Worm (Caenorhabditis elegans) whole organism, L1 larva: ENCODE results near the gene acs-2.

Source experiments
- C04F5.9 ChIP-seq: sonication (generic microtip); optimal IDR thresholded peaks from 2 replicates; lab custom pipeline; 2016; ENCODE audit warnings: missing genetic modification characterization, missing compliant biosample characterization
- aha-1 ChIP-seq: fragments of 150-350 bp; optimal IDR thresholded peaks from 2 replicates; lab custom pipeline; 2014; ENCODE audit warnings: missing biosample characterization, missing genetic modification characterization
- alr-1 ChIP-seq: fragments of 200-800 bp; sonication (Bioruptor generic); optimal IDR thresholded peaks from 2 replicates; lab custom pipeline; 2018; ENCODE audit warnings: borderline replicate concordance, mild to moderate bottlenecking, missing genetic modification characterization, missing compliant biosample characterization
- aly-2 ChIP-seq: fragments of 150-350 bp; optimal IDR thresholded peaks from 2 replicates; lab custom pipeline; 2014; ENCODE audit warnings: missing biosample characterization, missing genetic modification characterization
- blmp-1 ChIP-seq: fragments of 150-350 bp; optimal IDR thresholded peaks from 2 replicates; lab custom pipeline; 2014; ENCODE audit warnings: missing biosample characterization, missing genetic modification characterization
- ceh-82 ChIP-seq, 3 experiments: fragments of 150-350 bp in 1 of 3; sonication (generic microtip) in 2 of 3; optimal IDR thresholded peaks; 2 replicates each; lab custom pipeline; 2014 to 2017; ENCODE audit warnings: missing biosample characterization in 3 of 3, missing genetic modification characterization in 3 of 3
- ceh-90 ChIP-seq: sonication (generic microtip); optimal IDR thresholded peaks from 2 replicates; lab custom pipeline; 2016; ENCODE audit warnings: missing genetic modification characterization, missing compliant biosample characterization
- ces-1 ChIP-seq: fragments of 150-350 bp; optimal IDR thresholded peaks from 2 replicates; lab custom pipeline; 2014; ENCODE audit warnings: missing biosample characterization, missing genetic modification reagents, missing genetic modification characterization
- dpl-1 ChIP-seq, 3 experiments: fragments of 150-350 bp in 2 of 3; sonication (generic microtip) in 1 of 3; optimal IDR thresholded peaks; 2 replicates each; lab custom pipeline; 2014 to 2017; ENCODE audit warnings: missing biosample characterization in 3 of 3, missing genetic modification characterization in 3 of 3, missing genetic modification reagents in 3 of 3
- efl-1 ChIP-seq, 4 experiments: fragments of 150-350 bp; optimal IDR thresholded peaks in 3 of 4; peaks in 1 of 4; 1 replicate in 1 of 4; 2 replicates in 3 of 4; lab custom pipeline; 2014; ENCODE audit warnings: missing biosample characterization in 2 of 4, missing genetic modification characterization in 2 of 4, missing genetic modification reagents in 2 of 4
- egl-13 ChIP-seq: sonication (generic microtip); optimal IDR thresholded peaks from 2 replicates; lab custom pipeline; 2016; ENCODE audit warnings: missing genotype, missing genetic modification reagents, missing genetic modification characterization, missing compliant biosample characterization
- egl-27 ChIP-seq, 2 experiments: fragments of 150-350 bp in 1 of 2; sonication (generic microtip); optimal IDR thresholded peaks; 3 replicates each; lab custom pipeline; 2017 to 2018; ENCODE audit warnings: missing biosample characterization in 2 of 2, missing genetic modification characterization in 2 of 2, missing genetic modification reagents in 2 of 2
- elt-2 ChIP-seq: sonication (generic microtip); optimal IDR thresholded peaks from 2 replicates; lab custom pipeline; 2016; ENCODE audit warnings: missing genetic modification characterization, mild to moderate bottlenecking, inconsistent platforms, missing compliant biosample characterization, missing genetic modification reagents
- ets-5 ChIP-seq: fragments of 200-800 bp; sonication (Bioruptor generic); IDR thresholded peaks from 2 replicates; pipeline ENCODE4 v1.3.6; 2022; ENCODE audit warnings: missing genetic modification characterization, missing compliant biosample characterization
- fkh-10 ChIP-seq: sonication (generic microtip); optimal IDR thresholded peaks from 2 replicates; lab custom pipeline; 2017; ENCODE audit warnings: missing biosample characterization, missing genetic modification reagents, missing genetic modification characterization
- fos-1 ChIP-seq: fragments of 150-350 bp; optimal IDR thresholded peaks from 2 replicates; lab custom pipeline; 2014; ENCODE audit warnings: missing biosample characterization, missing genetic modification characterization
- grh-1 ChIP-seq: fragments of 200-800 bp; sonication (Bioruptor generic); IDR thresholded peaks from 2 replicates; pipeline ENCODE4 v1.3.6; 2022; ENCODE audit warnings: missing genetic modification reagents, missing genetic modification characterization, missing compliant biosample characterization
- hlh-17 ChIP-seq: fragments of 200-800 bp; sonication (Bioruptor generic); optimal IDR thresholded peaks from 2 replicates; lab custom pipeline; 2018; ENCODE audit warnings: missing genetic modification characterization, mild to moderate bottlenecking, missing compliant biosample characterization, moderate library complexity, borderline replicate concordance
- hpl-2 ChIP-seq: fragments of 150-350 bp; optimal IDR thresholded peaks from 2 replicates; lab custom pipeline; 2014; ENCODE audit warnings: missing biosample characterization, missing genetic modification reagents, missing genetic modification characterization
- irx-1 ChIP-seq: sonication (generic microtip); optimal IDR thresholded peaks from 2 replicates; lab custom pipeline; 2016; ENCODE audit warnings: missing genetic modification characterization, missing compliant biosample characterization
- mep-1 ChIP-seq: fragments of 150-350 bp; optimal IDR thresholded peaks from 2 replicates; lab custom pipeline; 2014; ENCODE audit warnings: missing biosample characterization, missing genetic modification characterization
- nhr-19 ChIP-seq: fragments of 200-800 bp; sonication (Bioruptor generic); conservative IDR thresholded peaks from 2 replicates; pipeline ENCODE4 v1.3.6; 2022; ENCODE audit warnings: missing genetic modification characterization, missing compliant biosample characterization
- nhr-20 ChIP-seq: sonication (generic microtip); optimal IDR thresholded peaks from 2 replicates; lab custom pipeline; 2016; ENCODE audit warnings: mild to moderate bottlenecking, missing genetic modification characterization, missing compliant biosample characterization
- nhr-237 ChIP-seq: fragments of 150-350 bp; optimal IDR thresholded peaks from 2 replicates; lab custom pipeline; 2014; ENCODE audit warnings: missing biosample characterization, missing genetic modification characterization
- nhr-28 ChIP-seq: fragments of 150-350 bp; optimal IDR thresholded peaks from 2 replicates; lab custom pipeline; 2014; ENCODE audit warnings: missing biosample characterization, missing genetic modification characterization
- nhr-76 ChIP-seq: sonication (generic microtip); optimal IDR thresholded peaks from 2 replicates; lab custom pipeline; 2017; ENCODE audit warnings: missing biosample characterization, missing genetic modification characterization
- nhr-77 ChIP-seq: fragments of 150-350 bp; optimal IDR thresholded peaks from 2 replicates; lab custom pipeline; 2014; ENCODE audit warnings: missing biosample characterization, missing genetic modification characterization
- nhr-84 ChIP-seq: sonication (generic microtip); optimal IDR thresholded peaks from 2 replicates; lab custom pipeline; 2017; ENCODE audit warnings: missing biosample characterization, missing genetic modification characterization
- rnt-1 ChIP-seq: sonication (generic microtip); optimal IDR thresholded peaks from 2 replicates; lab custom pipeline; 2016; ENCODE audit warnings: mild to moderate bottlenecking, missing genetic modification characterization, moderate library complexity, missing compliant biosample characterization
- skn-1 ChIP-seq: fragments of 150-350 bp; optimal IDR thresholded peaks from 2 replicates; lab custom pipeline; 2014; ENCODE audit warnings: missing biosample characterization, missing genetic modification characterization
- snu-23 ChIP-seq: sonication (generic microtip); optimal IDR thresholded peaks from 2 replicates; lab custom pipeline; 2016; ENCODE audit warnings: missing genetic modification characterization, missing compliant biosample characterization
- tlp-1 ChIP-seq: fragments of 150-350 bp; optimal IDR thresholded peaks from 2 replicates; lab custom pipeline; 2014; ENCODE audit warnings: missing biosample characterization, missing genetic modification characterization
- unc-62 ChIP-seq: fragments of 150-350 bp; optimal IDR thresholded peaks from 2 replicates; lab custom pipeline; 2014; ENCODE audit warnings: missing biosample characterization, missing genetic modification reagents, missing genetic modification characterization
- unc-98 ChIP-seq: fragments of 200-800 bp; sonication (Bioruptor generic); IDR thresholded peaks from 2 replicates; pipeline ENCODE4 v1.3.6; 2022; ENCODE audit warnings: missing genetic modification characterization, missing compliant biosample characterization
- xbp-1 ChIP-seq: sonication (generic microtip); optimal IDR thresholded peaks from 2 replicates; lab custom pipeline; 2016; ENCODE audit warnings: missing genetic modification characterization, missing compliant biosample characterization
- zag-1 ChIP-seq: fragments of 150-350 bp; optimal IDR thresholded peaks from 2 replicates; lab custom pipeline; 2014; ENCODE audit warnings: missing biosample characterization, missing genetic modification characterization
- zip-4 ChIP-seq: fragments of 200-800 bp; sonication (Bioruptor generic); optimal IDR thresholded peaks from 2 replicates; lab custom pipeline; 2018; ENCODE audit warnings: mild to moderate bottlenecking, missing genetic modification characterization, moderate library complexity, missing compliant biosample characterization
- ztf-4 ChIP-seq: fragments of 150-350 bp; optimal IDR thresholded peaks from 2 replicates; lab custom pipeline; 2014; ENCODE audit warnings: missing biosample characterization, missing genetic modification characterization

acs-2 gene

ce11 chrV:15529069-15529468, 38.1 kb upstream of the acs-2 start, which contains the start of gene srh-276:
Gene srh-276, plus strand, starts transcription at chrV:15529369.
- no peak for TF ChIP-seq tlp-1 (tag; lab: Kevin White, UChicago)
- no peak for TF ChIP-seq ceh-82 (tag; optimal IDR thresholded peaks at IDR 0.05; lab: Kevin White, UChicago)
- no peak for TF ChIP-seq nhr-76 (tag; lab: Kevin White, UChicago)
- no peak for TF ChIP-seq nhr-20
- no peak for TF ChIP-seq egl-27 (tag; optimal IDR thresholded peaks at IDR 0.05; lab: Kevin White, UChicago)
- no peak for TF ChIP-seq snu-23
- no peak for TF ChIP-seq egl-13 (tag; lab: Kevin White, UChicago)
- TF ChIP-seq mep-1 (tag; lab: Kevin White, UChicago), result no peak

DNA sequence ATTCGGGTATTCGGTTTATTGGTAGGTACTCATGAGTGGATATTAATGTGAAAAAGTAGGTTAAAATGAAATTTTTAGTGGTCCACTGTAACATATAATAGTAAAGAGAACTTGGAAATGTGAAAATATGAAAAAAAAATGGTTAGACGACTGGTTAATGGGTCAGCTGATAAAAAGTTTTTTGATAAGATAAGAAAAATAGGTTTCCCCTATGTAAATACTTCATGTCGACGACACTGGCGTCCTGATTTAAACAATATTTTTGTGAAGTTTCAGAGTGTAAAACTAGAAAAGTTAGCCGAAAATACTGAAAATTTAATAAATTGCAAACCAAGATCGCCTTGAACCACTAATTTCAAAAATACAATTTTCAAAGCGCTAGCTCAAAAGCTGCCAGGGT, 34.1 kb upstream of the acs-2 start, which contains the start of gene F21A3.11:
F21A3.11 (minus strand) TSS at position 117 of the 400 bp plus-strand sequence.
- TF ChIP-seq elt-2 (tag; lab: Kevin White, UChicago) (peak; percentile 70), C04F5.9 (tag; lab: Kevin White, UChicago) (no peak)

ce11 chrV:15533864-15534263, 33.3 kb upstream of the acs-2 start, which contains the start of gene F21A3.2:
Gene F21A3.2, minus strand, starts transcription at chrV:15533964.
- TF ChIP-seq xbp-1 (tag; lab: Kevin White, UChicago) (no peak), irx-1 (no peak), grh-1 (GFP tag; lab: Robert Waterston, UW) (no peak), egl-27 (tag; optimal IDR thresholded peaks at IDR 0.05; lab: Kevin White, UChicago) (no peak), fkh-10 (GFP tag; lab: Kevin White, UChicago) (no peak), unc-62 (GFP tag; lab: Kevin White, UChicago) (no peak), fos-1 (tag; lab: Kevin White, UChicago) (no peak), zag-1 (tag; lab: Kevin White, UChicago) (no peak), rnt-1 (tag; lab: Kevin White, UChicago) (no peak), blmp-1 (tag; lab: Kevin White, UChicago) (no peak), elt-2 (tag; lab: Kevin White, UChicago) (no peak), aha-1 (tag; lab: Kevin White, UChicago) (no peak), hpl-2 (GFP tag; lab: Kevin White, UChicago) (no peak), ces-1 (GFP tag; lab: Kevin White, UChicago) (no peak), alr-1 (no peak), nhr-84 (no peak)
- TF ChIP-seq, all 84 proteins: peak for 0

ce11 chrV:15536320-15536719, 30.9 kb upstream of the acs-2 start, which contains the start of gene F21A3.4:
Gene F21A3.4, plus strand, starts transcription at chrV:15536620.
- TF ChIP-seq nhr-77 (no peak), ztf-4 (tag; lab: Kevin White, UChicago) (no peak), egl-13 (tag; lab: Kevin White, UChicago) (no peak), efl-1 (optimal IDR thresholded peaks at IDR 0.05; lab: Kevin White, UChicago) (no peak), efl-1 (GFP tag; optimal IDR thresholded peaks at IDR 0.05 in 1 of 2; lab: Kevin White, UChicago) (peak in 1 of 2 experiments; percentile 59), hpl-2 (GFP tag; lab: Kevin White, UChicago) (no peak)

ce11 chrV:15537923-15538322, 29.3 kb upstream of the acs-2 start, which contains the start of gene prde-1:
Gene prde-1, plus strand, starts transcription at chrV:15538244.
- no peak for TF ChIP-seq hlh-17

DNA sequence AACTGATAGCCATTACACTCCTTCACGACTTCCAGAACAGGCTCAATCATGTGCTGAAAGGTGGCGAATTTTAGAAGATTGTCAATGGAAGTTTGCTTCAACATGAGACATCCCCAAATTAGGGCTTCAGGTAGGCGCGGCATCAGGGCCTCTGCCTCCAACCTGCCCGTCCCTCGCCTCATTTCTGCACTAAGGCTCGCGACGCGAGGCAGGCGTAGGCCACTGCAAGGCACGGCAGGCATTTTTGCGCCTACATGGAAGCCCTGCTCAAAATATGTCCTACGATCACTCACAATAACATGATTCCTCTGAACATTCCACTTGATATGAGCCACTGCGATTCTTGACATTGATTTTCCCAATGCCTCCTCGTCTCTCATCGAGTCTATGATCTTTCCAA, 23.9 kb upstream of the acs-2 start:
- TF ChIP-seq grh-1 (GFP tag; lab: Robert Waterston, UW), result no peak
- TF ChIP-seq nhr-28 (tag; lab: Kevin White, UChicago), result no peak
- no peak for TF ChIP-seq nhr-19
- TF ChIP-seq nhr-237 (tag; lab: Kevin White, UChicago), result no peak
- no peak for TF ChIP-seq dpl-1 (GFP tag; optimal IDR thresholded peaks at IDR 0.05; lab: Kevin White, UChicago)
- TF ChIP-seq zip-4 (GFP tag; lab: Kevin White, UChicago), result no peak
- TF ChIP-seq aly-2 (tag; lab: Kevin White, UChicago), result no peak
- TF ChIP-seq ceh-90 (tag; lab: Kevin White, UChicago), result no peak
- no peak for TF ChIP-seq skn-1
- no peak for TF ChIP-seq ets-5
- TF ChIP-seq unc-98 (GFP tag; lab: Robert Waterston, UW), result no peak
- TF ChIP-seq, all 84 proteins: peak for 0
